Fruit fly (Drosophila melanogaster): ENCODE data around the gene CG33308.

DNA sequence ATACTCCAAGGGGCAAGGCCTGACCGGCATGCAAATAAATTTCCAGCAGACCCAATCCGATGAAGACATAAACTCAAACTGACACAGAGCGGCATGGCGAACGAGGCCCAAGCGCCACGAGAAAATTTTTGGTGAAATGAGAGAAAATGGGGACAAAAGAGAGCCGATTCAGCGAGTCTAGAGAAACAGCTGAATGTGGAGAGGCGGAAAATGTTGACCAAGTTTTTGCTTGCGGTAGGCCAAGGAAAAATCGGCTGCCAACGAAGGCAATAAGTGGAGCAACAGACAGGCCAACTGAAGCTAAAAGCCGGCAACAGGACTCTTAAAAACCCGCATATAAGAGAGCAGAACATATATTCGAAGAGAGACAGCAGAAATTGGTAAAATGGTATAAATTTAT is 4.6 kb upstream of the CG33308 start:
- TF ChIP-seq N (GFP tag; optimal IDR thresholded peaks at IDR 0.05) (no peak), Dfd (GFP tag; optimal IDR thresholded peaks at IDR 0.05) (no peak), Rel (GFP tag; optimal IDR thresholded peaks at IDR 0.05) (no peak), Rel (tag; optimal IDR thresholded peaks at IDR 0.05) (no peak), h (GFP tag; optimal IDR thresholded peaks at IDR 0.05) (no peak), pan (optimal IDR thresholded peaks at IDR 0.05) (no peak), sage (GFP tag; optimal IDR thresholded peaks at IDR 0.05) (no peak), lola (GFP tag; optimal IDR thresholded peaks at IDR 0.05) (no peak), jim (GFP tag; optimal IDR thresholded peaks at IDR 0.05) (no peak), CrebA (GFP tag; optimal IDR thresholded peaks at IDR 0.05; ENCODE audit: borderline replicate concordance) (no peak), dmrt93B (GFP tag; optimal IDR thresholded peaks at IDR 0.05) (no peak), usp (GFP tag; optimal IDR thresholded peaks at IDR 0.05) (no peak), br (GFP tag; optimal IDR thresholded peaks at IDR 0.05) (no peak), OdsH (GFP tag; optimal IDR thresholded peaks at IDR 0.05) (no peak)
